Worm (Caenorhabditis elegans): ENCODE data around the gene R08F11.7.

ce11 chrV:3803343-3803742 lies 13.5 kb downstream of the R08F11.7 start, which contains the start of gene cyp-33C8:
- TF ChIP-seq lin-35 (GFP tag; optimal IDR thresholded peaks at IDR 0.05) (peak in 1 of 2 experiments; percentile 43), lin-39 (tag; optimal IDR thresholded peaks at IDR 0.05) (no peak), ama-1 (optimal IDR thresholded peaks at IDR 0.05) (no peak), fos-1 (tag; optimal IDR thresholded peaks at IDR 0.05) (no peak), mef-2 (tag; optimal IDR thresholded peaks at IDR 0.05) (no peak), lin-13 (GFP tag; optimal IDR thresholded peaks at IDR 0.05) (no peak), nhr-11 (tag; optimal IDR thresholded peaks at IDR 0.05) (peak; percentile 47), rnt-1 (tag; optimal IDR thresholded peaks at IDR 0.05) (peak; percentile 89), dpl-1 (GFP tag; optimal IDR thresholded peaks at IDR 0.05) (peak in 2 of 3 experiments; percentile 9 to 21), alr-1 (tag; optimal IDR thresholded peaks at IDR 0.05; ENCODE audit: borderline replicate concordance) (no peak), unc-130 (tag; optimal IDR thresholded peaks at IDR 0.05) (no peak), zag-1 (tag; optimal IDR thresholded peaks at IDR 0.05) (no peak), nhr-47 (tag; optimal IDR thresholded peaks at IDR 0.05) (no peak)
